Fruit fly (Drosophila melanogaster) whole organism, embryonic: ENCODE data around the gene CG10996.

Experiments
- Atf6 ChIP-seq: fragments of 200-800 bp; sonication (Bioruptor generic); IDR thresholded peaks from 2 replicates; pipeline ENCODE4 v1.3.6; 2022; ENCODE audit warnings: missing biosample characterization, missing genetic modification characterization
- CG10431 ChIP-seq: fragments of 200-800 bp; sonication (Bioruptor generic); optimal IDR thresholded peaks from 3 replicates; lab custom pipeline; 2018; ENCODE audit warnings: missing biosample characterization, mild to moderate bottlenecking, missing genetic modification characterization
- CG10959 ChIP-seq: fragments of 200-800 bp; sonication (Bioruptor generic); IDR thresholded peaks from 2 replicates; pipeline ENCODE4 v1.3.6; 2022; ENCODE audit warnings: missing biosample characterization, missing genetic modification characterization
- CG15514 ChIP-seq: fragments of 200-800 bp; sonication (Bioruptor generic); optimal IDR thresholded peaks from 3 replicates; lab custom pipeline; 2017; ENCODE audit warnings: missing biosample characterization, missing genetic modification characterization, mild to moderate bottlenecking, moderate library complexity, missing genetic modification reagents
- CG17802 ChIP-seq: fragments of 200-800 bp; sonication (Bioruptor generic); optimal IDR thresholded peaks from 2 replicates; lab custom pipeline; 2018; ENCODE audit warnings: missing biosample characterization, mild to moderate bottlenecking, missing genetic modification characterization, moderate library complexity
- CG2116 ChIP-seq: fragments of 200-800 bp; sonication (Bioruptor generic); optimal IDR thresholded peaks from 3 replicates; lab custom pipeline; 2018; ENCODE audit warnings: missing biosample characterization, mild to moderate bottlenecking, missing genetic modification characterization
- CG2712 ChIP-seq: fragments of 200-800 bp; optimal IDR thresholded peaks from 3 replicates; lab custom pipeline; 2019; ENCODE audit warnings: missing biosample characterization, mild to moderate bottlenecking, missing genetic modification characterization, moderate library complexity
- CG31441 ChIP-seq: fragments of 200-800 bp; sonication (Bioruptor generic); IDR thresholded peaks from 2 replicates; pipeline ENCODE4 v1.3.6; 2022; ENCODE audit warnings: missing biosample characterization, missing genetic modification characterization
- CG33213 ChIP-seq: fragments of 200-800 bp; sonication (Bioruptor generic); optimal IDR thresholded peaks from 3 replicates; lab custom pipeline; 2016; ENCODE audit warnings: missing biosample characterization, missing genetic modification characterization
- CG33557 ChIP-seq: fragments of 200-800 bp; sonication (Bioruptor generic); optimal IDR thresholded peaks from 2 replicates; lab custom pipeline; 2019; ENCODE audit warnings: missing biosample characterization, mild to moderate bottlenecking, missing genetic modification characterization, moderate library complexity
- CG3847 ChIP-seq: fragments of 200-800 bp; sonication (Bioruptor generic); IDR thresholded peaks from 2 replicates; pipeline ENCODE4 v1.3.6; 2022; ENCODE audit warnings: missing biosample characterization, missing genetic modification characterization
- CG3995 ChIP-seq: fragments of 200-800 bp; sonication (Bioruptor generic); optimal IDR thresholded peaks from 3 replicates; lab custom pipeline; 2016; ENCODE audit warnings: missing biosample characterization, missing genetic modification characterization
- CG5180 ChIP-seq: fragments of 200-800 bp; sonication (Bioruptor generic); optimal IDR thresholded peaks from 3 replicates; lab custom pipeline; 2017; ENCODE audit warnings: missing biosample characterization, missing genetic modification characterization, mild to moderate bottlenecking, moderate library complexity, missing genetic modification reagents
- CG7839 ChIP-seq: fragments of 200-800 bp; sonication (Bioruptor generic); optimal IDR thresholded peaks from 3 replicates; lab custom pipeline; 2018; ENCODE audit warnings: missing biosample characterization, mild to moderate bottlenecking, missing genetic modification characterization, moderate library complexity
- CG8359 ChIP-seq: fragments of 200-800 bp; sonication (Bioruptor generic); optimal IDR thresholded peaks from 2 replicates; lab custom pipeline; 2017; ENCODE audit warnings: missing biosample characterization, mild to moderate bottlenecking, missing genetic modification characterization, borderline replicate concordance
- Camta ChIP-seq: fragments of 200-800 bp; sonication (Bioruptor generic); optimal IDR thresholded peaks from 2 replicates; lab custom pipeline; 2016; ENCODE audit warnings: missing biosample characterization, missing genetic modification characterization
- D19B ChIP-seq: fragments of 200-800 bp; sonication (Bioruptor generic); optimal IDR thresholded peaks from 2 replicates; lab custom pipeline; 2017; ENCODE audit warnings: missing biosample characterization, mild to moderate bottlenecking, missing genetic modification characterization
- Dek ChIP-seq: fragments of 200-800 bp; sonication (Bioruptor generic); optimal IDR thresholded peaks from 3 replicates; lab custom pipeline; 2019; ENCODE audit warnings: missing biosample characterization, mild to moderate bottlenecking, missing genetic modification characterization, moderate library complexity
- Dip2 ChIP-seq: fragments of 200-800 bp; sonication (Bioruptor generic); IDR thresholded peaks from 2 replicates; pipeline ENCODE4 v1.3.6; 2022; ENCODE audit warnings: missing biosample characterization, missing genetic modification characterization
- Dp ChIP-seq: fragments of 200-800 bp; sonication (Bioruptor generic); optimal IDR thresholded peaks from 2 replicates; lab custom pipeline; 2018; ENCODE audit warnings: missing biosample characterization, mild to moderate bottlenecking, missing genetic modification characterization, moderate library complexity
- Med ChIP-seq: fragments of 200-800 bp; sonication (Bioruptor generic); peaks from one replicate; lab custom pipeline; 2016; ENCODE audit warnings: missing biosample characterization, missing genetic modification characterization, mild to moderate bottlenecking, inconsistent platforms, moderate library complexity
- Mrtf ChIP-seq: fragments of 200-800 bp; sonication (Bioruptor generic); IDR thresholded peaks from 3 replicates; pipeline ENCODE4 v1.3.6; 2022; ENCODE audit warnings: missing biosample characterization, missing genetic modification characterization
- NC2α ChIP-seq: fragments of 200-800 bp; sonication (Bioruptor generic); optimal IDR thresholded peaks from 2 replicates; lab custom pipeline; 2016; ENCODE audit warnings: missing biosample characterization, missing genetic modification characterization
- Sox100B ChIP-seq: fragments of 200-800 bp; sonication (Bioruptor generic); optimal IDR thresholded peaks from 3 replicates; lab custom pipeline; 2018; ENCODE audit warnings: missing biosample characterization, mild to moderate bottlenecking, missing genetic modification characterization
- Sry-β ChIP-seq: fragments of 200-800 bp; sonication (Bioruptor generic); optimal IDR thresholded peaks from 2 replicates; lab custom pipeline; 2018; ENCODE audit warnings: missing biosample characterization, mild to moderate bottlenecking, missing genetic modification characterization, moderate library complexity
- Trl ChIP-seq, 3 experiments: fragments of >200 bp in 2 of 3; fragments of 200-800 bp in 1 of 3; sonication (Bioruptor generic) in 1 of 3; optimal IDR thresholded peaks; 2 replicates in 1 of 3; 3 replicates in 2 of 3; lab custom pipeline; 2016 to 2017; ENCODE audit warnings: missing biosample characterization in 1 of 3, missing genetic modification characterization in 1 of 3
- ab ChIP-seq: fragments of 200-800 bp; sonication (Bioruptor generic); optimal IDR thresholded peaks from 2 replicates; lab custom pipeline; 2016; ENCODE audit warnings: missing biosample characterization, missing genetic modification characterization
- abd-A ChIP-seq: fragments of 200-800 bp; sonication (Bioruptor generic); optimal IDR thresholded peaks from 3 replicates; lab custom pipeline; 2019; ENCODE audit warnings: missing biosample characterization, mild to moderate bottlenecking, missing genetic modification characterization, moderate library complexity
- al ChIP-seq: fragments of 200-800 bp; sonication (Bioruptor generic); IDR thresholded peaks from 2 replicates; pipeline ENCODE4 v1.3.6; 2022; ENCODE audit warnings: missing biosample characterization, missing genetic modification characterization
- ap ChIP-seq: fragments of 200-800 bp; sonication (Bioruptor generic); IDR thresholded peaks from 2 replicates; pipeline ENCODE4 v1.3.6; 2022; ENCODE audit warnings: missing biosample characterization, missing genetic modification characterization
- ara ChIP-seq: fragments of 200-800 bp; sonication (Bioruptor generic); IDR thresholded peaks from 2 replicates; pipeline ENCODE4 v1.3.6; 2022; ENCODE audit warnings: missing biosample characterization, missing genetic modification characterization
- br ChIP-seq: fragments of >200 bp; optimal IDR thresholded peaks from 2 replicates; lab custom pipeline; 2017
- caup ChIP-seq: fragments of 200-800 bp; sonication (Bioruptor generic); optimal IDR thresholded peaks from 3 replicates; lab custom pipeline; 2017; ENCODE audit warnings: missing biosample characterization, mild to moderate bottlenecking, missing genetic modification characterization, moderate library complexity; ENCODE audit not compliant: severe bottlenecking
- corto ChIP-seq: fragments of 200-800 bp; sonication (Bioruptor generic); optimal IDR thresholded peaks from 2 replicates; lab custom pipeline; 2016; ENCODE audit warnings: missing biosample characterization, mild to moderate bottlenecking, missing genetic modification characterization, moderate library complexity
- dmrt99B ChIP-seq: fragments of 200-800 bp; sonication (Bioruptor generic); optimal IDR thresholded peaks from 2 replicates; lab custom pipeline; 2018; ENCODE audit warnings: missing biosample characterization, mild to moderate bottlenecking, missing genetic modification characterization, moderate library complexity
- esg ChIP-seq: fragments of 200-800 bp; sonication (Bioruptor generic); conservative IDR thresholded peaks from 2 replicates; pipeline ENCODE4 v1.3.6; 2022; ENCODE audit warnings: missing biosample characterization, missing genetic modification characterization
- fru ChIP-seq: fragments of >200 bp; optimal IDR thresholded peaks from 2 replicates; lab custom pipeline; 2017
- gem ChIP-seq: fragments of 200-800 bp; sonication (Bioruptor generic); optimal IDR thresholded peaks from 2 replicates; lab custom pipeline; 2019; ENCODE audit warnings: missing biosample characterization, mild to moderate bottlenecking, missing genetic modification characterization, moderate library complexity
- her ChIP-seq: fragments of 200-800 bp; sonication (Bioruptor generic); optimal IDR thresholded peaks from 2 replicates; lab custom pipeline; 2016; ENCODE audit warnings: missing biosample characterization, missing genetic modification characterization
- klu ChIP-seq: fragments of 200-800 bp; sonication (Bioruptor generic); IDR thresholded peaks from 2 replicates; pipeline ENCODE4 v1.3.6; 2022; ENCODE audit warnings: missing biosample characterization, missing genetic modification characterization
- luna ChIP-seq: fragments of 200-800 bp; sonication (Bioruptor generic); optimal IDR thresholded peaks from 2 replicates; lab custom pipeline; 2016; ENCODE audit warnings: missing biosample characterization, missing genetic modification characterization
- mirr ChIP-seq: fragments of 200-800 bp; sonication (Bioruptor generic); optimal IDR thresholded peaks from 3 replicates; lab custom pipeline; 2018; ENCODE audit warnings: missing biosample characterization, mild to moderate bottlenecking, missing genetic modification characterization
- nerfin-2 ChIP-seq: fragments of 200-800 bp; sonication (Bioruptor generic); IDR thresholded peaks from 2 replicates; pipeline ENCODE4 v1.3.6; 2022; ENCODE audit warnings: missing biosample characterization, missing genetic modification characterization; ENCODE audit not compliant: partially characterized antibody
- nmo ChIP-seq: fragments of 200-800 bp; sonication (Bioruptor generic); optimal IDR thresholded peaks from 2 replicates; lab custom pipeline; 2018; ENCODE audit warnings: missing biosample characterization, mild to moderate bottlenecking, missing genetic modification characterization, moderate library complexity
- pb ChIP-seq: fragments of 200-800 bp; sonication (Bioruptor generic); optimal IDR thresholded peaks from 3 replicates; lab custom pipeline; 2016; ENCODE audit warnings: missing biosample characterization, missing genetic modification characterization
- pros ChIP-seq: fragments of 200-800 bp; sonication (Bioruptor generic); optimal IDR thresholded peaks from 3 replicates; lab custom pipeline; 2019; ENCODE audit warnings: missing biosample characterization, mild to moderate bottlenecking, missing genetic modification characterization, moderate library complexity
- repo ChIP-seq: fragments of 200-800 bp; sonication (Bioruptor generic); optimal IDR thresholded peaks from 2 replicates; lab custom pipeline; 2016; ENCODE audit warnings: missing biosample characterization, missing genetic modification characterization
- sima ChIP-seq: fragments of 200-800 bp; sonication (Bioruptor generic); optimal IDR thresholded peaks from 2 replicates; lab custom pipeline; 2016; ENCODE audit warnings: missing biosample characterization, missing genetic modification characterization
- sna ChIP-seq: fragments of 200-800 bp; sonication (Bioruptor generic); IDR thresholded peaks from 2 replicates; pipeline ENCODE4 v1.3.6; 2022; ENCODE audit warnings: missing biosample characterization, missing genetic modification characterization; ENCODE audit not compliant: partially characterized antibody
- wdn ChIP-seq: fragments of 200-800 bp; sonication (Bioruptor generic); IDR thresholded peaks from 2 replicates; pipeline ENCODE4 v1.3.6; 2022; ENCODE audit warnings: missing biosample characterization, missing genetic modification characterization
- zfh1 ChIP-seq: fragments of 200-800 bp; sonication (Bioruptor generic); IDR thresholded peaks from 3 replicates; pipeline ENCODE4 v1.3.6; 2022; ENCODE audit warnings: missing biosample characterization, missing genetic modification characterization

The CG10996 gene

DNA sequence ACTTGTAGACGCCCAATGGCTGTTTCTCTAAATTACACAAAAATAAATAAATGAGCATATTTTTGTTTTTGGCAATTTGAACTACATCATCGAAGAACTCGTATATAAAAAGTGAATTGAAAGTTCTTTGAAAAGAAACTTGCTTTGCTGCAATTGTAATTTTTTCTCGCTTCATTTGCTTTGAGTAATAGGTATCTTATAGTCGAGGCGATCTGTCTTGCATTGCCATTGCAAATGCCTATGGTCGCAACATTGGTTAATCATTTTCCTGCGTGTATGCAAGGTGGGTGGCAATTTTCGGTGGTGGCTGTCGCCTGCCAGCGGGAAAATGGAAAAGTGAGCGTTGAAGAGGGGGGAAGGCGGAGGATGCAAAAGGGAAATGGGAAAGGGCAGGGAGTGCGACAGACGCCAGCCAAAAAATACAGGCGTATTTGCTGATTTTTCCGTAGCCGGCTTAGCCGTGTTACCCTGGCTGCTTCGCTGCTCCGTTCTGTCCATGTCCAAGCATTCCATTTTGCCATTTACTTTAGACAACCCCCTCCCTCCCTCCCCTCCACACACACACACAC lies 10.1 kb downstream of the CG10996 start:
- no peak for TF ChIP-seq Dip2 (GFP tag; lab: Robert Waterston, UW)
- TF ChIP-seq sima (GFP tag; lab: Kevin White, UChicago), result no peak
- TF ChIP-seq NC2α, result no peak
- no peak for TF ChIP-seq repo (GFP tag; lab: Kevin White, UChicago)
- no peak for TF ChIP-seq Sry-β (GFP tag; lab: Kevin White, UChicago)
- TF ChIP-seq caup, result no peak
- peak; percentile 81 for TF ChIP-seq Med (GFP tag; lab: Kevin White, UChicago)
- no peak for TF ChIP-seq Mrtf (GFP tag; lab: Robert Waterston, UW)
- TF ChIP-seq Camta (GFP tag; lab: Kevin White, UChicago), result no peak
- no peak for TF ChIP-seq CG5180
- TF ChIP-seq pb (GFP tag; lab: Kevin White, UChicago), result no peak
- no peak for TF ChIP-seq mirr (GFP tag; lab: Kevin White, UChicago)
- peak; percentile 32 for TF ChIP-seq gem (tag; lab: Kevin White, UChicago)
- TF ChIP-seq esg (GFP tag; lab: Robert Waterston, UW), result no peak
- TF ChIP-seq nerfin-2 (GFP tag; lab: Robert Waterston, UW), result peak; percentile 54; the same call in 1 of the 2 replicates
- peak; percentile 36 for TF ChIP-seq abd-A (tag; lab: Kevin White, UChicago)
- TF ChIP-seq CG10959 (GFP tag; lab: Robert Waterston, UW), result no peak
- TF ChIP-seq CG15514 (GFP tag; lab: Kevin White, UChicago), result no peak
- TF ChIP-seq ara, result no peak
- TF ChIP-seq CG33213 (GFP tag; lab: Kevin White, UChicago), result no peak
- no peak for TF ChIP-seq CG8359 (GFP tag; lab: Kevin White, UChicago)
- TF ChIP-seq CG33557 (GFP tag; lab: Kevin White, UChicago), result no peak
- no peak for TF ChIP-seq Dek
- TF ChIP-seq zfh1, result 0 out of 3 replicates have a peak, but pooled peaks have one; percentile 10
- TF ChIP-seq pros, result peak; percentile 61
- no peak for TF ChIP-seq br (lab: Kevin White, UChicago)
- TF ChIP-seq luna (GFP tag; lab: Kevin White, UChicago), result no peak
- TF ChIP-seq CG2712 (tag; lab: Kevin White, UChicago), result peak; percentile 24
- no peak for TF ChIP-seq CG10431
- TF ChIP-seq nmo, result peak; percentile 57
- peak; percentile 22; the same call in 1 of the 2 replicates for TF ChIP-seq CG31441 (GFP tag; lab: Robert Waterston, UW)
- no peak for TF ChIP-seq CG2116 (GFP tag; lab: Kevin White, UChicago)
- TF ChIP-seq klu (GFP tag; lab: Robert Waterston, UW), result no peak
- TF ChIP-seq Sox100B (GFP tag; lab: Kevin White, UChicago), result no peak
- TF ChIP-seq Atf6, result no peak
- TF ChIP-seq sna, result no peak
- TF ChIP-seq CG7839 (tag; lab: Kevin White, UChicago), result peak; percentile 20
- TF ChIP-seq dmrt99B, result peak; percentile 6
- TF ChIP-seq Trl (optimal IDR thresholded peaks at IDR 0.05; lab: Kevin White, UChicago), result no peak
- TF ChIP-seq Trl (GFP tag; optimal IDR thresholded peaks at IDR 0.05; lab: Kevin White, UChicago), result no peak
- no peak for TF ChIP-seq CG3847
- TF ChIP-seq ab (GFP tag; lab: Kevin White, UChicago), result no peak
- no peak for TF ChIP-seq wdn (GFP tag; lab: Robert Waterston, UW)
- TF ChIP-seq CG17802 (tag; lab: Kevin White, UChicago), result no peak
- no peak for TF ChIP-seq her (GFP tag; lab: Kevin White, UChicago)
- TF ChIP-seq Dp (GFP tag; lab: Kevin White, UChicago), result no peak
- TF ChIP-seq CG3995 (GFP tag; lab: Kevin White, UChicago), result no peak
- TF ChIP-seq fru (lab: Kevin White, UChicago), result no peak
- TF ChIP-seq corto, result no peak
- no peak for TF ChIP-seq ap
- TF ChIP-seq D19B (GFP tag; lab: Kevin White, UChicago), result peak; percentile 52
- no peak for TF ChIP-seq al (GFP tag; lab: Robert Waterston, UW)
